Worm (Caenorhabditis elegans): ENCODE measurements around the gene his-6.

- TF ChIP-seq ama-1 (optimal IDR thresholded peaks at IDR 0.05) = no peak
- no peak for TF ChIP-seq F13C5.2 (tag; optimal IDR thresholded peaks at IDR 0.05)
- TF ChIP-seq hnd-1 (tag; optimal IDR thresholded peaks at IDR 0.05) = no peak
- TF ChIP-seq hmg-4 (GFP tag; optimal IDR thresholded peaks at IDR 0.05) = no peak
- TF ChIP-seq ceh-13 (GFP tag; optimal IDR thresholded peaks at IDR 0.05) = no peak
- TF ChIP-seq flt-1 (GFP tag; IDR thresholded peaks at IDR 0.05) = no peak
Observed at ce11 chrV:8518822-8519392, 15.9 kb downstream of the his-6 start, which contains the start of gene F45F2.10.
